Worm (Caenorhabditis elegans) whole organism, mixed stage, embryonic: Measurements from ENCODE around the gene Y53C12B.1.

ENCODE experiments used
- M03D4.4 ChIP-seq: sonication (generic microtip); optimal IDR thresholded peaks from 2 replicates; lab custom pipeline; 2017; ENCODE audit warnings: mild to moderate bottlenecking, missing genetic modification characterization, missing compliant biosample characterization
- bed-3 ChIP-seq: fragments of 200-800 bp; sonication (Bioruptor generic); optimal IDR thresholded peaks from 3 replicates; lab custom pipeline; 2018; ENCODE audit warnings: mild to moderate bottlenecking, missing genetic modification characterization, moderate library complexity, missing compliant biosample characterization
- blmp-1 ChIP-seq: fragments of 150-350 bp; optimal IDR thresholded peaks from 2 replicates; lab custom pipeline; 2014; ENCODE audit warnings: missing biosample characterization, missing genetic modification characterization
- ceh-39 ChIP-seq: fragments of 150-350 bp; optimal IDR thresholded peaks from 2 replicates; lab custom pipeline; 2014; ENCODE audit warnings: missing biosample characterization, missing genetic modification characterization
- ceh-43 ChIP-seq: fragments of 200-800 bp; sonication (Bioruptor generic); optimal IDR thresholded peaks from 2 replicates; lab custom pipeline; 2018; ENCODE audit warnings: mild to moderate bottlenecking, missing genetic modification characterization, moderate library complexity, missing compliant biosample characterization
- ceh-83 ChIP-seq: fragments of 200-800 bp; sonication (Bioruptor generic); optimal IDR thresholded peaks from 2 replicates; lab custom pipeline; 2018; ENCODE audit warnings: mild to moderate bottlenecking, missing genetic modification characterization, missing compliant biosample characterization
- ces-1 ChIP-seq: fragments of 150-350 bp; optimal IDR thresholded peaks from 2 replicates; lab custom pipeline; 2014; ENCODE audit warnings: missing biosample characterization, missing genetic modification reagents, missing genetic modification characterization
- cnd-1 ChIP-seq: fragments of 200-800 bp; sonication (Bioruptor generic); optimal IDR thresholded peaks from 2 replicates; lab custom pipeline; 2018; ENCODE audit warnings: mild to moderate bottlenecking, missing genetic modification characterization, missing compliant biosample characterization
- drap-1 ChIP-seq: fragments of 200-800 bp; sonication (Bioruptor generic); optimal IDR thresholded peaks from 3 replicates; lab custom pipeline; 2018; ENCODE audit warnings: mild to moderate bottlenecking, missing genetic modification characterization, missing compliant biosample characterization
- elt-1 ChIP-seq: sonication (generic microtip); optimal IDR thresholded peaks from 2 replicates; lab custom pipeline; 2017; ENCODE audit warnings: missing genetic modification characterization, mild to moderate bottlenecking, missing compliant biosample characterization, antibody characterized with exemption, moderate library complexity, borderline replicate concordance; ENCODE audit not compliant: insufficient read depth
- elt-3 ChIP-seq: fragments of 150-350 bp; optimal IDR thresholded peaks from 2 replicates; lab custom pipeline; 2014; ENCODE audit warnings: missing biosample characterization, missing genetic modification characterization
- flh-1 ChIP-seq: fragments of 200-800 bp; sonication (Bioruptor generic); optimal IDR thresholded peaks from 2 replicates; lab custom pipeline; 2018; ENCODE audit warnings: mild to moderate bottlenecking, missing genetic modification characterization, moderate library complexity, missing compliant biosample characterization
- ham-2 ChIP-seq: fragments of 200-800 bp; sonication (Bioruptor generic); optimal IDR thresholded peaks from 2 replicates; lab custom pipeline; 2018; ENCODE audit warnings: mild to moderate bottlenecking, missing genetic modification characterization, missing compliant biosample characterization
- hlh-1 ChIP-seq: fragments of 150-350 bp; optimal IDR thresholded peaks from 2 replicates; lab custom pipeline; 2014; ENCODE audit warnings: missing biosample characterization, missing genetic modification reagents, missing genetic modification characterization
- lin-13 ChIP-seq: fragments of 150-350 bp; optimal IDR thresholded peaks from 2 replicates; lab custom pipeline; 2014; ENCODE audit warnings: missing biosample characterization, missing genetic modification characterization
- lin-32 ChIP-seq: fragments of 200-800 bp; sonication (Bioruptor generic); optimal IDR thresholded peaks from 2 replicates; lab custom pipeline; 2018; ENCODE audit warnings: mild to moderate bottlenecking, missing genetic modification characterization, missing compliant biosample characterization
- lsy-2 ChIP-seq: fragments of 150-350 bp; optimal IDR thresholded peaks from 2 replicates; lab custom pipeline; 2014; ENCODE audit warnings: missing biosample characterization, missing genetic modification characterization
- mab-5 ChIP-seq: fragments of 150-350 bp; optimal IDR thresholded peaks from 2 replicates; lab custom pipeline; 2014; ENCODE audit warnings: missing biosample characterization, missing genetic modification characterization
- mep-1 ChIP-seq: fragments of 150-350 bp; optimal IDR thresholded peaks from 2 replicates; lab custom pipeline; 2017; ENCODE audit warnings: missing biosample characterization, missing genetic modification reagents, missing genetic modification characterization, inconsistent platforms
- mls-2 ChIP-seq: sonication (generic microtip); optimal IDR thresholded peaks from 2 replicates; lab custom pipeline; 2016; ENCODE audit warnings: mild to moderate bottlenecking, missing genetic modification characterization, moderate library complexity, missing compliant biosample characterization
- nhr-12 ChIP-seq: fragments of 150-350 bp; optimal IDR thresholded peaks from 2 replicates; lab custom pipeline; 2014; ENCODE audit warnings: missing biosample characterization, missing genetic modification characterization
- nhr-2 ChIP-seq: fragments of 150-350 bp; optimal IDR thresholded peaks from 2 replicates; lab custom pipeline; 2014; ENCODE audit warnings: missing biosample characterization, missing genetic modification characterization
- nhr-237 ChIP-seq: fragments of 150-350 bp; optimal IDR thresholded peaks from 2 replicates; lab custom pipeline; 2014; ENCODE audit warnings: missing biosample characterization, missing genetic modification characterization
- nhr-28 ChIP-seq: fragments of 150-350 bp; optimal IDR thresholded peaks from 2 replicates; lab custom pipeline; 2014; ENCODE audit warnings: missing biosample characterization, missing genetic modification characterization
- nhr-76 ChIP-seq: sonication (generic microtip); optimal IDR thresholded peaks from 2 replicates; lab custom pipeline; 2017; ENCODE audit warnings: missing biosample characterization, missing genetic modification characterization
- pha-4 ChIP-seq: fragments of 150-350 bp; optimal IDR thresholded peaks from 2 replicates; lab custom pipeline; 2018; ENCODE audit warnings: missing biosample characterization, missing genetic modification reagents, missing genetic modification characterization
- sem-2 ChIP-seq: fragments of 200-800 bp; sonication (Bioruptor generic); optimal IDR thresholded peaks from 2 replicates; lab custom pipeline; 2018; ENCODE audit warnings: mild to moderate bottlenecking, missing genetic modification characterization, missing compliant biosample characterization
- snpc-4 ChIP-seq: fragments of 150-350 bp; optimal IDR thresholded peaks from 2 replicates; lab custom pipeline; 2014; ENCODE audit warnings: missing biosample characterization, missing genetic modification characterization
- sptf-1 ChIP-seq: sonication (generic microtip); optimal IDR thresholded peaks from 2 replicates; lab custom pipeline; 2017; ENCODE audit warnings: mild to moderate bottlenecking, missing genetic modification characterization, moderate library complexity, missing compliant biosample characterization
- tbx-8 ChIP-seq: fragments of 200-800 bp; sonication (Bioruptor generic); optimal IDR thresholded peaks from 2 replicates; lab custom pipeline; 2018; ENCODE audit warnings: mild to moderate bottlenecking, missing genetic modification characterization, moderate library complexity, missing compliant biosample characterization
- unc-120 ChIP-seq: sonication (generic microtip); optimal IDR thresholded peaks from 2 replicates; lab custom pipeline; 2017; ENCODE audit warnings: missing genetic modification characterization, missing compliant biosample characterization; ENCODE audit not compliant: poor library complexity, severe bottlenecking
- unc-39 ChIP-seq: fragments of 150-350 bp; optimal IDR thresholded peaks from 2 replicates; lab custom pipeline; 2014; ENCODE audit warnings: missing biosample characterization, missing genetic modification characterization
- unc-62 ChIP-seq: fragments of 150-350 bp; optimal IDR thresholded peaks from 2 replicates; lab custom pipeline; 2014; ENCODE audit warnings: missing biosample characterization, missing genetic modification reagents, missing genetic modification characterization
- zip-8 ChIP-seq: fragments of 150-350 bp; optimal IDR thresholded peaks from 2 replicates; lab custom pipeline; 2014; ENCODE audit warnings: missing biosample characterization, missing genetic modification characterization
- ztf-11 ChIP-seq: fragments of 150-350 bp; optimal IDR thresholded peaks from 2 replicates; lab custom pipeline; 2014; ENCODE audit warnings: missing biosample characterization, missing genetic modification characterization

Gene Y53C12B.1

DNA sequence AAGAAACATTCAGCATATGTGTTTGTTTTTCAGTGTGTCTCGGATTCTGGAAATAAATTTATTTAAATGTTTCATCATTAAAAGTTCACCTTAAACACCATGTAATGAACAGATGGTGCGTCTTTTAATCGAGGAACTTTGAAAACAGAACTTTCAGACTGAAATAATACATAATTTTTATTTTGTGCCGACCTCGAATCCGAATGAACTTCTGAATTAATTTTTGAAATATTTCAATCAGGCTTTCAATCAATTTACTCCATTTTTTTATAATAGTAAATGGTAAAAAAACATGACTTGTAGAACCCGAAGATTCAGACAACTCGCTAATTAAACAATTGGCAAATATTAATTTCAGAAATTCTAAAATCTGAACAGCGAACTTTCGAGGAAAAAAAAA lies 36.5 kb upstream of the Y53C12B.1 start, which contains the start of gene T10B9.14:
TSS of gene T10B9.14 (minus strand) at position 101 of the 400 bp plus-strand sequence.
- TF ChIP-seq mep-1 (tag; lab: Kevin White, UChicago) = no peak
- TF ChIP-seq bed-3 (GFP tag; lab: Kevin White, UChicago) = no peak
- no peak for TF ChIP-seq pha-4 (tag; lab: Kevin White, UChicago)
- no peak for TF ChIP-seq zip-8 (tag; lab: Kevin White, UChicago)
- no peak for TF ChIP-seq ztf-11 (tag; lab: Kevin White, UChicago)
- no peak for TF ChIP-seq ceh-43 (GFP tag; lab: Kevin White, UChicago)
- TF ChIP-seq mls-2 (tag; lab: Kevin White, UChicago) = no peak
- TF ChIP-seq nhr-2 (tag; lab: Kevin White, UChicago) = no peak

DNA sequence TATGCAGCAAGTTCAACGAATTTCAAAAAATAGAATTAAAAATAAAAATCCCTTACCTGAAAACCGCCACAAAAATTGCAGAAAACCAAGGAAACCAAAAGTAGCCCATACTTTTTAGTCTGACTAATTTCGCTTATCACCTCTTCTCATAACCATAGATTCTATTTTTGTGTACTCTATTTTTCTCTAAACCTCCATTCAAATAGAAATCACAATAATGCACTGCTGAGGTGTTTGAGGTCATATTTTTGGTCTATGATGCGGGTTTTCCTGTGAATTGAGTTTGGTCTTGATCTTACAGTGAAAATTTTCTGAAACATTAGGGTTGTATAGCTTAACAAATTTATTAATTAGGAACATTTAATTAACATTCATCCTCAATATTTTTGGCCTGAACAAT lies 36.0 kb upstream of the Y53C12B.1 start, which contains the start of gene cyp-13A1:
TSS of gene cyp-13A1 (minus strand) at position 156 of the 400 bp plus-strand sequence.
- TF ChIP-seq bed-3 (GFP tag; lab: Kevin White, UChicago) (no peak), ceh-83 (GFP tag; lab: Kevin White, UChicago) (no peak), mep-1 (tag; lab: Kevin White, UChicago) (no peak), nhr-28 (tag; lab: Kevin White, UChicago) (no peak), ces-1 (GFP tag; lab: Kevin White, UChicago) (no peak), ceh-39 (tag; lab: Kevin White, UChicago) (no peak), cnd-1 (no peak), unc-39 (tag; lab: Kevin White, UChicago) (no peak), sem-2 (no peak), ham-2 (no peak), nhr-76 (tag; lab: Kevin White, UChicago) (no peak), pha-4 (tag; lab: Kevin White, UChicago) (no peak), sptf-1 (tag; lab: Kevin White, UChicago) (no peak), mab-5 (no peak), zip-8 (tag; lab: Kevin White, UChicago) (no peak), nhr-2 (tag; lab: Kevin White, UChicago) (no peak), tbx-8 (no peak), nhr-12 (tag; lab: Kevin White, UChicago) (no peak), unc-62 (GFP tag; lab: Kevin White, UChicago) (no peak)

DNA sequence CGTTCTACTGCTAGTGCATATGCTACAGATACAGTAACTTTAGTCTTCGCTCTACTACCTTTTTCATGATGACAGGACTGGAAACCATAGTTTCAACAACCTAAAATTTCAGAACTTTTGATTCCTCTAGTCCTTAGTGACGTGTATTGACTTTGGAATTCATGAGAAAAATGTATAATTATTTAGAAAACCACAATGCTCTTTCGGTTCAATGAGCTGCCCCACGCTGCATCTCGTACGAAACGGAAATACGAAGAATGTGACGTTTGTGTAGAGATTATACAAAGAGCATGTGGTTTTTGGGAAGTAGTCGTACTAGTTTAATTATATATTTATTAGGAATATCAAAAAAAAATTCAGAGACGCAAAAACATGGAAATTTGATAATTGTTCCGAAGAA lies 32.6 kb upstream of the Y53C12B.1 start:
- TF ChIP-seq M03D4.4 (no peak), bed-3 (GFP tag; lab: Kevin White, UChicago) (no peak), unc-62 (GFP tag; lab: Kevin White, UChicago) (no peak)

DNA sequence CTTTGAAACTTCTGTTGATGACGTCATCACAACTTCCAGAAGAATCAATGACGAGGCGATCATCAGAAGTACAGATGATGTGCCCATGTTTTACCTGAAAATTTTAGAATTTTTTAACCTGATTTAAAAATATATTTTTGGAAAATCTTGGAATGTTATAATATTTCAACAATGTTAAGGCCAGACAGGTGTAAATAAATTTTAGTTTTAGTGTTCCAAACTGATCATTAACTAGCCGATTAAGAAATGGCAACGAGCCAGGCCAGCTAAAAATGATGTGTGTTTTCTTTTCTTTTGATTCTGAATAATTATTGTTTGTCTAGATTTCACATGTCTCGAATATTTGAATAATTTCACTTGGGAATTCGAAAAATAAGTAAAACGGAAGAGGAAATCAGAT lies 29.9 kb upstream of the Y53C12B.1 start, which contains the start of gene T10B9.9:
TSS of gene T10B9.9 (minus strand) at position 101 of the 400 bp plus-strand sequence.
- TF ChIP-seq zip-8 (tag; lab: Kevin White, UChicago) = peak; percentile 59
- no peak for TF ChIP-seq nhr-12 (tag; lab: Kevin White, UChicago)

DNA sequence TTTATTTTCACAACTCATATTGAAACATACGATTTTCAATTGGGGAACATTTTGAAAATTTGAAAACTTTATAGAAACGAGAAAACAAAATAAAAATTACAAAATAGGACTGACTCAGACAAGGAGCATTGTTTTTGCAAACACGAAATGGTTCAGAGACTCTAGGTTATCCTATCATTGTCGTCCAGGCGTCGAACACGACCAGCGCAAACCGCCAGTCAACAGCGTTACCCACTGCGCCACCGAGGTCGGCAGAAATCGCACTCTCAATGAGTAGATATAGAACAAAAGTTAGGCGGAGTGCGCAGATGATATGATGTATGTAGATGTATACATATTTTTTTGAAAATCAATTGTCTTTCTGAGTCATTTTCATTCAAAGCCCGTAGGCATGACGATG lies 28.8 kb upstream of the Y53C12B.1 start:
- TF ChIP-seq nhr-28 (tag; lab: Kevin White, UChicago) = no peak
- peak; percentile 40 for TF ChIP-seq lin-13 (tag; lab: Kevin White, UChicago)
- peak; percentile 1 for TF ChIP-seq nhr-237 (tag; lab: Kevin White, UChicago)
- TF ChIP-seq ces-1 (GFP tag; lab: Kevin White, UChicago) = no peak
- no peak for TF ChIP-seq lsy-2
- no peak for TF ChIP-seq blmp-1 (tag; lab: Kevin White, UChicago)
- no peak for TF ChIP-seq nhr-12 (tag; lab: Kevin White, UChicago)
- peak; percentile 73 for TF ChIP-seq ztf-11 (tag; lab: Kevin White, UChicago)
- TF ChIP-seq ceh-43 (GFP tag; lab: Kevin White, UChicago) = peak; percentile 73
- TF ChIP-seq mab-5 = no peak
- TF ChIP-seq zip-8 (tag; lab: Kevin White, UChicago) = no peak
- TF ChIP-seq nhr-2 (tag; lab: Kevin White, UChicago) = no peak
- TF ChIP-seq drap-1 (GFP tag; lab: Kevin White, UChicago) = peak; percentile 89
- peak; percentile 86 for TF ChIP-seq ceh-83 (GFP tag; lab: Kevin White, UChicago)
- TF ChIP-seq snpc-4 (tag; lab: Kevin White, UChicago) = no peak
- peak; percentile 69 for TF ChIP-seq elt-1 (tag; lab: Kevin White, UChicago)
- TF ChIP-seq unc-62 (GFP tag; lab: Kevin White, UChicago) = no peak
- TF ChIP-seq nhr-76 (tag; lab: Kevin White, UChicago) = no peak
- peak; percentile 79 for TF ChIP-seq hlh-1
- no peak for TF ChIP-seq mep-1 (tag; lab: Kevin White, UChicago)
- TF ChIP-seq M03D4.4 = peak; percentile 89
- peak; percentile 85 for TF ChIP-seq sem-2
- TF ChIP-seq cnd-1 = peak; percentile 90
- peak; percentile 93 for TF ChIP-seq sptf-1 (tag; lab: Kevin White, UChicago)
- peak; percentile 68 for TF ChIP-seq ham-2
- TF ChIP-seq tbx-8 = peak; percentile 71
- no peak for TF ChIP-seq ceh-39 (tag; lab: Kevin White, UChicago)
- TF ChIP-seq unc-39 (tag; lab: Kevin White, UChicago) = no peak
- TF ChIP-seq pha-4 (tag; lab: Kevin White, UChicago) = peak; percentile 78
- peak; percentile 70 for TF ChIP-seq flh-1 (GFP tag; lab: Kevin White, UChicago)
- TF ChIP-seq bed-3 (GFP tag; lab: Kevin White, UChicago) = peak; percentile 76
- TF ChIP-seq elt-3 = no peak
- peak; percentile 79 for TF ChIP-seq lin-32 (GFP tag; lab: Kevin White, UChicago)
- TF ChIP-seq mls-2 (tag; lab: Kevin White, UChicago) = peak; percentile 88
- peak; percentile 58 for TF ChIP-seq unc-120 (tag; lab: Kevin White, UChicago)
